Worm (Caenorhabditis elegans) whole organism, L4 larva: Measurements from ENCODE around the gene str-236.

Source experiments
- R02D3.7 ChIP-seq: fragments of 150-350 bp; sonication (generic microtip); optimal IDR thresholded peaks from 3 replicates; lab custom pipeline; 2014; ENCODE audit warnings: missing biosample characterization, missing genetic modification characterization
- T20F7.1 ChIP-seq: fragments of 200-800 bp; sonication (Bioruptor generic); optimal IDR thresholded peaks from 2 replicates; lab custom pipeline; 2018; ENCODE audit warnings: mild to moderate bottlenecking, missing genetic modification characterization, missing compliant biosample characterization
- T26A8.4 ChIP-seq: fragments of 200-800 bp; sonication (Bioruptor generic); IDR thresholded peaks from 2 replicates; pipeline ENCODE4 v1.3.6; 2022; ENCODE audit warnings: missing genetic modification characterization, missing compliant biosample characterization
- Y48G9A.11 ChIP-seq: fragments of 200-800 bp; sonication (Bioruptor generic); IDR thresholded peaks from 2 replicates; pipeline ENCODE4 v1.3.6; 2022; ENCODE audit warnings: missing genetic modification reagents, missing genetic modification characterization, missing compliant biosample characterization
- Y5F2A.4 ChIP-seq: fragments of 200-800 bp; sonication (Bioruptor generic); optimal IDR thresholded peaks from 2 replicates; lab custom pipeline; 2018; ENCODE audit warnings: mild to moderate bottlenecking, missing genetic modification characterization, missing compliant biosample characterization
- Y75B8A.6 ChIP-seq: fragments of 200-800 bp; sonication (Bioruptor generic); IDR thresholded peaks from 2 replicates; pipeline ENCODE4 v1.3.6; 2022; ENCODE audit warnings: missing genetic modification reagents, missing genetic modification characterization, missing compliant biosample characterization
- ZK546.5 ChIP-seq, 2 experiments: sonication (generic microtip); optimal IDR thresholded peaks; 2 replicates each; lab custom pipeline; 2017; ENCODE audit warnings: missing biosample characterization in 2 of 2, missing genetic modification characterization in 2 of 2
- aly-2 ChIP-seq: sonication (generic microtip); optimal IDR thresholded peaks from 2 replicates; lab custom pipeline; 2018; ENCODE audit warnings: missing biosample characterization, missing genetic modification characterization
- ama-1 ChIP-seq: fragments of 150-350 bp; optimal IDR thresholded peaks from 2 replicates; lab custom pipeline; 2014; ENCODE audit warnings: inconsistent platforms, mixed read lengths
- arid-1 ChIP-seq: fragments of 200-800 bp; sonication (Bioruptor generic); conservative IDR thresholded peaks from 2 replicates; pipeline ENCODE4 v1.3.6; 2022; ENCODE audit warnings: missing genetic modification reagents, missing genetic modification characterization, missing compliant biosample characterization
- attf-4 ChIP-seq: sonication (generic microtip); optimal IDR thresholded peaks from 3 replicates; lab custom pipeline; 2017; ENCODE audit warnings: missing biosample characterization, missing genetic modification characterization
- ceh-28 ChIP-seq: fragments of 150-350 bp; optimal IDR thresholded peaks from 2 replicates; lab custom pipeline; 2014; ENCODE audit warnings: missing biosample characterization, missing genetic modification reagents, missing genetic modification characterization
- ceh-44 ChIP-seq: fragments of 200-800 bp; sonication (Bioruptor generic); IDR thresholded peaks from 2 replicates; pipeline ENCODE4 v1.3.6; 2022; ENCODE audit warnings: missing genetic modification reagents, missing genetic modification characterization, missing compliant biosample characterization
- cey-2 ChIP-seq: sonication (generic microtip); optimal IDR thresholded peaks from 3 replicates; lab custom pipeline; 2017; ENCODE audit warnings: missing genetic modification characterization, mild to moderate bottlenecking, missing compliant biosample characterization, antibody characterized with exemption, borderline replicate concordance; ENCODE audit not compliant: insufficient read depth
- daf-19 ChIP-seq: fragments of 200-800 bp; sonication (Bioruptor generic); conservative IDR thresholded peaks from 2 replicates; pipeline ENCODE4 v1.3.6; 2022; ENCODE audit warnings: missing genetic modification characterization, missing compliant biosample characterization
- dmd-6 ChIP-seq: fragments of 200-800 bp; sonication (Bioruptor generic); IDR thresholded peaks from 2 replicates; pipeline ENCODE4 v1.3.6; 2022; ENCODE audit warnings: missing genetic modification reagents, missing genetic modification characterization, missing compliant biosample characterization
- dmd-8 ChIP-seq: fragments of 200-800 bp; sonication (Bioruptor generic); IDR thresholded peaks from 2 replicates; pipeline ENCODE4 v1.3.6; 2022; ENCODE audit warnings: missing genetic modification characterization, missing compliant biosample characterization
- dmd-9 ChIP-seq: fragments of 200-800 bp; sonication (Bioruptor generic); IDR thresholded peaks from 2 replicates; pipeline ENCODE4 v1.3.6; 2022; ENCODE audit warnings: missing genetic modification reagents, missing genetic modification characterization, missing compliant biosample characterization
- fkh-10 ChIP-seq: fragments of 150-350 bp; optimal IDR thresholded peaks from 2 replicates; lab custom pipeline; 2014; ENCODE audit warnings: missing biosample characterization, missing genetic modification reagents, missing genetic modification characterization
- hlh-30 ChIP-seq: sonication (generic microtip); optimal IDR thresholded peaks from 2 replicates; lab custom pipeline; 2017; ENCODE audit warnings: antibody characterized with exemption, mild to moderate bottlenecking, missing genetic modification characterization, missing compliant biosample characterization; ENCODE audit not compliant: insufficient read depth
- lim-7 ChIP-seq: fragments of 200-800 bp; sonication (Bioruptor generic); IDR thresholded peaks from 2 replicates; pipeline ENCODE4 v1.3.6; 2022; ENCODE audit warnings: missing genetic modification characterization, missing compliant biosample characterization
- lin-13 ChIP-seq: fragments of 150-350 bp; optimal IDR thresholded peaks from 2 replicates; lab custom pipeline; 2014; ENCODE audit warnings: missing biosample characterization, missing genetic modification reagents, missing genetic modification characterization
- lin-29 ChIP-seq: fragments of 200-800 bp; sonication (Bioruptor generic); IDR thresholded peaks from 2 replicates; pipeline ENCODE4 v1.3.6; 2022; ENCODE audit warnings: missing genetic modification reagents, missing genetic modification characterization, missing compliant biosample characterization
- lin-38 ChIP-seq: fragments of 200-800 bp; sonication (Bioruptor generic); IDR thresholded peaks from 2 replicates; pipeline ENCODE4 v1.3.6; 2022; ENCODE audit warnings: missing genetic modification reagents, missing genetic modification characterization, missing compliant biosample characterization
- lir-3 ChIP-seq: sonication (generic microtip); optimal IDR thresholded peaks from 2 replicates; lab custom pipeline; 2016; ENCODE audit warnings: mild to moderate bottlenecking, missing genetic modification characterization, missing compliant biosample characterization
- madf-9 ChIP-seq: fragments of 200-800 bp; sonication (Bioruptor generic); conservative IDR thresholded peaks from 2 replicates; pipeline ENCODE4 v1.3.6; 2022; ENCODE audit warnings: missing genetic modification reagents, missing genetic modification characterization, missing compliant biosample characterization
- mdl-1 ChIP-seq, 2 experiments: fragments of 150-350 bp in 1 of 2; sonication (generic microtip) in 1 of 2; optimal IDR thresholded peaks; 2 replicates each; lab custom pipeline; 2014 to 2017; ENCODE audit warnings: missing biosample characterization in 2 of 2, missing genetic modification characterization in 2 of 2
- nhr-6 ChIP-seq: fragments of 150-350 bp; optimal IDR thresholded peaks from 2 replicates; lab custom pipeline; 2014; ENCODE audit warnings: missing biosample characterization, missing genetic modification characterization
- saeg-2 ChIP-seq: fragments of 200-800 bp; sonication (Bioruptor generic); IDR thresholded peaks from 2 replicates; pipeline ENCODE4 v1.3.6; 2022; ENCODE audit warnings: missing genetic modification reagents, missing genetic modification characterization, missing compliant biosample characterization
- tag-97 ChIP-seq: fragments of 200-800 bp; sonication (Bioruptor generic); IDR thresholded peaks from 2 replicates; pipeline ENCODE4 v1.3.6; 2022; ENCODE audit warnings: missing genetic modification characterization, missing compliant biosample characterization
- tra-1 ChIP-seq: fragments of 200-800 bp; sonication (Bioruptor generic); IDR thresholded peaks from 2 replicates; pipeline ENCODE4 v1.3.6; 2022; ENCODE audit warnings: missing genetic modification reagents, missing genetic modification characterization, missing compliant biosample characterization
- unc-39 ChIP-seq: sonication (generic microtip); optimal IDR thresholded peaks from 2 replicates; lab custom pipeline; 2017; ENCODE audit warnings: missing biosample characterization, missing genetic modification characterization
- unc-62 ChIP-seq, 3 experiments: fragments of 150-350 bp in 1 of 3; sonication (generic microtip); optimal IDR thresholded peaks in 2 of 3; peaks in 1 of 3; 1 replicate in 1 of 3; 2 replicates in 2 of 3; lab custom pipeline; 2014 to 2017; ENCODE audit warnings: missing biosample characterization in 3 of 3, missing genetic modification characterization in 3 of 3, missing genetic modification reagents in 3 of 3, missing genotype in 1 of 3
- zfp-2 ChIP-seq: sonication (generic microtip); optimal IDR thresholded peaks from 2 replicates; lab custom pipeline; 2016; ENCODE audit warnings: mild to moderate bottlenecking, missing genetic modification characterization, missing compliant biosample characterization
- zip-11 ChIP-seq: fragments of 200-800 bp; sonication (Bioruptor generic); IDR thresholded peaks from 2 replicates; pipeline ENCODE4 v1.3.6; 2022; ENCODE audit warnings: missing genetic modification characterization, missing compliant biosample characterization
- zip-2 ChIP-seq: fragments of 150-350 bp; optimal IDR thresholded peaks from 2 replicates; lab custom pipeline; 2014; ENCODE audit warnings: missing biosample characterization, missing genetic modification characterization

The str-236 gene

ce11 chrV:1532455-1532854 lies 4.6 kb upstream of the str-236 start:
- peak in 1 of 2 experiments; percentile 93 for TF ChIP-seq unc-62 (GFP tag; optimal IDR thresholded peaks at IDR 0.05 in 1 of 2; lab: Kevin White, UChicago)
- TF ChIP-seq unc-62 (tag; optimal IDR thresholded peaks at IDR 0.05; lab: Kevin White, UChicago) = no peak
- TF ChIP-seq lim-7 (GFP tag; lab: Robert Waterston, UW) = no peak

- TF ChIP-seq tag-97 (GFP tag; lab: Robert Waterston, UW) (no peak), lir-3 (tag; lab: Kevin White, UChicago) (no peak)
- TF ChIP-seq, all 104 proteins: peak for 0
These were observed 3.3 kb upstream of the str-236 start, which contains the start of gene K02H11.4 for ce11 chrV:1531159-1531558. K02H11.4 (minus strand) TSS chrV:1531259.

DNA sequence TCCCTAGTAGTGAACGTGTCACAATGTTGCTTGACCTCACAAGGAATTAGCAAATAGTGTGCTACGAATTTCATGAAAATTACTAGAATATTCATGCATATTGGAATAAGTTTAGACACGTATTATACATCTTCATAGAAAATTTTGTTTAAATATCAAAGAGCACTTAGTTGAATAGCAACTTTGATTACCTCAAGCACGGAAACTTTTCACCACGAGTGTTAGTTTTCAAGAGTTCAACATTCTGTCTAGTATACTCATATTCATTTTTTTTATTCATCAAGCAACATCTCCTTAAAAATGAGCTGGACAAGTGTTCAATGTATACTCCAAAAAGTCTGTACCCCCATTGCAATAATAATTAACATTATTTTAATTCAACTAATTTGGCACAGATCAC lies 5.4 kb downstream of the str-236 start, which contains the start of gene str-243:
Gene str-243 (plus strand): TSS at position 301 of the 400 bp plus-strand sequence.
- TF ChIP-seq ama-1 (no peak), Y48G9A.11 (GFP tag; lab: Robert Waterston, UW) (no peak), Y5F2A.4 (no peak), unc-39 (no peak), lim-7 (GFP tag; lab: Robert Waterston, UW) (no peak), arid-1 (no peak), tag-97 (GFP tag; lab: Robert Waterston, UW) (no peak), attf-4 (tag; lab: Kevin White, UChicago) (no peak), aly-2 (tag; lab: Kevin White, UChicago) (no peak), hlh-30 (tag; lab: Kevin White, UChicago) (no peak), lin-38 (GFP tag; lab: Robert Waterston, UW) (no peak), ZK546.5 (tag; optimal IDR thresholded peaks at IDR 0.05; lab: Kevin White, UChicago) (no peak)

- TF ChIP-seq aly-2 (tag; lab: Kevin White, UChicago) (no peak), dmd-6 (GFP tag; lab: Robert Waterston, UW) (no peak), unc-62 (GFP tag; optimal IDR thresholded peaks at IDR 0.05 in 1 of 2; lab: Kevin White, UChicago) (no peak), unc-62 (tag; optimal IDR thresholded peaks at IDR 0.05; lab: Kevin White, UChicago) (no peak), tra-1 (no peak), zip-11 (GFP tag; lab: Robert Waterston, UW) (no peak), cey-2 (no peak), R02D3.7 (tag; lab: Kevin White, UChicago) (no peak), madf-9 (GFP tag; lab: Robert Waterston, UW) (no peak), daf-19 (GFP tag; lab: Robert Waterston, UW) (no peak), T26A8.4 (GFP tag; lab: Robert Waterston, UW) (no peak), dmd-9 (GFP tag; lab: Robert Waterston, UW) (no peak), zfp-2 (tag; lab: Kevin White, UChicago) (no peak), lin-29 (GFP tag; lab: Robert Waterston, UW) (no peak), lin-13 (GFP tag; lab: Kevin White, UChicago) (no peak)
- TF ChIP-seq, all 104 proteins: peak for 0
These were observed 6.0 kb downstream of the str-236 start, which contains the start of gene str-240 for ce11 chrV:1521845-1522244. str-240 (minus strand) TSS chrV:1521945.

- no peak for TF ChIP-seq T20F7.1
- no peak for TF ChIP-seq zip-2
- no peak for TF ChIP-seq dmd-8 (GFP tag; lab: Robert Waterston, UW)
These were observed 16.3 kb downstream of the str-236 start, which contains the start of gene nhr-260 for ce11 chrV:1511537-1511936. nhr-260 (minus strand) TSS chrV:1511637.

DNA sequence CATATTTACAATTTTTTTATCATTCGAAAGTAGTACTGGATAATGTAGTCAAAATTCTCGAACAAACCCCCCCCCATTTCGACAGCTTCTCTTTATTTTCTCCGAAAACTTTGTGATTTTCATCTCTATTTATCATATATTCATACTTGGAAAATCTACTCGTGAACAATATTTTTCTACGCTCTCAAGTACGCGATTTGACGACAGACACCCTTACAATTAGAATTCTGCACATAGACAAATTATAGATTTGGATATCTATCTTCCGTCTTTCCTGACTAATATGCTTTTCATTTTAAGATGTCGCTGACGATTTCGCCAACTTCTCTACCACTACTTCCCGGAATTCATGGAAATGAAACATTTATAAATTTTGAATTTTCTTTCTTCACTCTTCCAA lies 21.9 kb downstream of the str-236 start, which contains the start of gene sru-28:
Gene sru-28 (plus strand): TSS at position 301 of the 400 bp plus-strand sequence.
- TF ChIP-seq fkh-10 (GFP tag; lab: Kevin White, UChicago) (no peak), mdl-1 (tag; optimal IDR thresholded peaks at IDR 0.05; lab: Kevin White, UChicago) (no peak), T26A8.4 (GFP tag; lab: Robert Waterston, UW) (no peak), Y75B8A.6 (GFP tag; lab: Robert Waterston, UW) (no peak), ceh-28 (no peak), ceh-44 (GFP tag; lab: Robert Waterston, UW) (no peak), aly-2 (tag; lab: Kevin White, UChicago) (no peak), unc-39 (no peak), lin-29 (GFP tag; lab: Robert Waterston, UW) (no peak), nhr-6 (tag; lab: Kevin White, UChicago) (no peak), saeg-2 (GFP tag; lab: Robert Waterston, UW) (no peak)
